Worm (Caenorhabditis elegans) whole organism, midembryonic: ENCODE data around the gene C36A4.10.

Experiments
- cog-1 ChIP-seq: sonication (generic microtip); optimal IDR thresholded peaks from 2 replicates; lab custom pipeline; 2016; ENCODE audit warnings: missing genetic modification characterization, missing compliant biosample characterization
- flt-1 ChIP-seq: fragments of 200-800 bp; sonication (Bioruptor generic); IDR thresholded peaks from 2 replicates; pipeline ENCODE4 v1.3.6; 2022; ENCODE audit warnings: missing genetic modification characterization, missing compliant biosample characterization
- klf-2 ChIP-seq: fragments of 200-800 bp; sonication (Bioruptor generic); conservative IDR thresholded peaks from 2 replicates; pipeline ENCODE4 v1.3.6; 2022; ENCODE audit warnings: missing genetic modification reagents, missing genetic modification characterization, missing compliant biosample characterization
- med-1 ChIP-seq: sonication (generic microtip); optimal IDR thresholded peaks from 2 replicates; lab custom pipeline; 2017; ENCODE audit warnings: missing genetic modification characterization, mild to moderate bottlenecking, missing compliant biosample characterization, antibody characterized with exemption, missing genetic modification reagents; ENCODE audit not compliant: insufficient read depth
- tab-1 ChIP-seq: fragments of 200-800 bp; sonication (Bioruptor generic); IDR thresholded peaks from 2 replicates; pipeline ENCODE4 v1.3.6; 2022; ENCODE audit warnings: missing genetic modification characterization, missing compliant biosample characterization
- ztf-23 ChIP-seq: fragments of 200-800 bp; sonication (Bioruptor generic); IDR thresholded peaks from 2 replicates; pipeline ENCODE4 v1.3.6; 2022; ENCODE audit warnings: missing genetic modification reagents, missing genetic modification characterization, missing compliant biosample characterization
- ztf-29 ChIP-seq: fragments of 200-800 bp; sonication (Bioruptor generic); IDR thresholded peaks from 2 replicates; pipeline ENCODE4 v1.3.6; 2022; ENCODE audit warnings: missing genetic modification reagents, missing genetic modification characterization, missing compliant biosample characterization

- no peak for TF ChIP-seq med-1 (GFP tag; lab: Kevin White, UChicago)
- no peak for TF ChIP-seq ztf-29
- no peak for TF ChIP-seq ztf-23
- no peak for TF ChIP-seq cog-1 (tag; lab: Kevin White, UChicago)
- no peak for TF ChIP-seq tab-1 (GFP tag; lab: Robert Waterston, UW)
- no peak for TF ChIP-seq klf-2 (GFP tag; lab: Robert Waterston, UW)
- no peak for TF ChIP-seq flt-1 (GFP tag; lab: Robert Waterston, UW)
These were observed 23.7 kb downstream of the C36A4.10 start for ce11 chrIII:3807590-3807989.
